Worm (Caenorhabditis elegans) whole organism, L4/young adult: ENCODE results near the gene Y46H3A.4.

Experiments
- W03F9.2 ChIP-seq: fragments of 150-350 bp; optimal IDR thresholded peaks from 2 replicates; lab custom pipeline; 2014; ENCODE audit warnings: missing biosample characterization, missing genetic modification characterization
- him-1 ChIP-seq: sonication (generic microtip); optimal IDR thresholded peaks from 2 replicates; lab custom pipeline; 2016; ENCODE audit warnings: missing genotype, missing genetic modification reagents, missing genetic modification characterization, missing compliant biosample characterization

ce11 chrV:1857840-1858239, 46.9 kb upstream of the Y46H3A.4 start:
- TF ChIP-seq him-1 (tag; lab: Kevin White, UChicago) (no peak), W03F9.2 (no peak)
